Worm (Caenorhabditis elegans) whole organism, late embryonic: ENCODE results near the gene dgk-5.

Source experiments
- C38D4.7 ChIP-seq: fragments of 200-800 bp; sonication (Bioruptor generic); optimal IDR thresholded peaks from 2 replicates; lab custom pipeline; 2018; ENCODE audit warnings: mild to moderate bottlenecking, missing genetic modification characterization, moderate library complexity, missing compliant biosample characterization
- ama-1 ChIP-seq: fragments of 150-350 bp; optimal IDR thresholded peaks from 2 replicates; lab custom pipeline; 2014
- ceh-19 ChIP-seq: fragments of 200-800 bp; sonication (Bioruptor generic); optimal IDR thresholded peaks from 2 replicates; lab custom pipeline; 2018; ENCODE audit warnings: mild to moderate bottlenecking, missing genetic modification characterization, missing compliant biosample characterization
- ceh-22 ChIP-seq: sonication (generic microtip); optimal IDR thresholded peaks from 2 replicates; lab custom pipeline; 2017; ENCODE audit warnings: missing biosample characterization, missing genetic modification characterization
- ceh-6 ChIP-seq: fragments of 200-800 bp; sonication (Bioruptor generic); optimal IDR thresholded peaks from 2 replicates; lab custom pipeline; 2018; ENCODE audit warnings: mild to moderate bottlenecking, missing genetic modification characterization, missing compliant biosample characterization
- che-1 ChIP-seq: sonication (generic microtip); optimal IDR thresholded peaks from 2 replicates; lab custom pipeline; 2016; ENCODE audit warnings: mild to moderate bottlenecking, missing genetic modification characterization, missing compliant biosample characterization
- ets-4 ChIP-seq: sonication (generic microtip); optimal IDR thresholded peaks from 2 replicates; lab custom pipeline; 2016; ENCODE audit warnings: missing genetic modification characterization, missing compliant biosample characterization
- fkh-6 ChIP-seq: sonication (generic microtip); optimal IDR thresholded peaks from 2 replicates; lab custom pipeline; 2016; ENCODE audit warnings: missing genetic modification characterization, missing compliant biosample characterization
- hlh-6 ChIP-seq: sonication (generic microtip); optimal IDR thresholded peaks from 2 replicates; lab custom pipeline; 2016; ENCODE audit warnings: missing genotype, missing genetic modification characterization, missing compliant biosample characterization
- nhr-11 ChIP-seq: fragments of 150-350 bp; optimal IDR thresholded peaks from 2 replicates; lab custom pipeline; 2014; ENCODE audit warnings: missing biosample characterization, missing genetic modification characterization
- odd-2 ChIP-seq: sonication (generic microtip); optimal IDR thresholded peaks from 2 replicates; lab custom pipeline; 2017; ENCODE audit warnings: antibody characterized with exemption, mild to moderate bottlenecking, missing genetic modification characterization, missing compliant biosample characterization
- pha-2 ChIP-seq: sonication (generic microtip); optimal IDR thresholded peaks from 2 replicates; lab custom pipeline; 2017; ENCODE audit warnings: mild to moderate bottlenecking, missing genetic modification characterization, missing compliant biosample characterization
- pros-1 ChIP-seq: fragments of 150-350 bp; optimal IDR thresholded peaks from 2 replicates; lab custom pipeline; 2014; ENCODE audit warnings: missing biosample characterization, missing genetic modification reagents, missing genetic modification characterization

ce11 chrII:6513911-6514310, 43.0 kb upstream of the dgk-5 start, which contains the start of gene R05G9R.1:
- TF ChIP-seq C38D4.7 (GFP tag; lab: Kevin White, UChicago) (no peak), hlh-6 (no peak), pha-2 (tag; lab: Kevin White, UChicago) (no peak), ceh-22 (tag; lab: Kevin White, UChicago) (no peak), ama-1 (lab: Kevin White, UChicago) (no peak), nhr-11 (tag; lab: Kevin White, UChicago) (no peak), che-1 (tag; lab: Kevin White, UChicago) (no peak), pros-1 (no peak), ceh-19 (GFP tag; lab: Kevin White, UChicago) (no peak), ceh-6 (GFP tag; lab: Kevin White, UChicago) (no peak), ets-4 (no peak), odd-2 (tag; lab: Kevin White, UChicago) (no peak), fkh-6 (tag; lab: Kevin White, UChicago) (no peak)
